Fruit fly (Drosophila melanogaster): ENCODE data around the gene Glt.
A peak's percentile ranks its signal among the peaks of the same experiment; 100 is the strongest.

Glt gene

dm6 chr2L:8672278-8672748 is at the start of gene Glt:
Glt (plus strand) TSS chr2L:8672698.
- no peak for TF ChIP-seq Sox15 (GFP tag; optimal IDR thresholded peaks at IDR 0.05)
- TF ChIP-seq Sox14 (GFP tag; optimal IDR thresholded peaks at IDR 0.05) = peak; percentile 6
- no peak for TF ChIP-seq CG6276 (GFP tag; optimal IDR thresholded peaks at IDR 0.05)
- TF ChIP-seq Sox102F (GFP tag; optimal IDR thresholded peaks at IDR 0.05) = peak; percentile 70
- peak; percentile 15 for TF ChIP-seq pdm3 (GFP tag; optimal IDR thresholded peaks at IDR 0.05)
- no peak for TF ChIP-seq CG34406 (GFP tag; optimal IDR thresholded peaks at IDR 0.05)
- TF ChIP-seq CG8632 (GFP tag; optimal IDR thresholded peaks at IDR 0.05) = peak; percentile 32
- TF ChIP-seq CG10631 (GFP tag; optimal IDR thresholded peaks at IDR 0.05) = no peak
- TF ChIP-seq Eip75B (GFP tag; optimal IDR thresholded peaks at IDR 0.05) = peak; percentile 34
- no peak for TF ChIP-seq CG6792 (GFP tag; optimal IDR thresholded peaks at IDR 0.05)
- peak; percentile 16 for TF ChIP-seq net (GFP tag; optimal IDR thresholded peaks at IDR 0.05)
- TF ChIP-seq Met (GFP tag; optimal IDR thresholded peaks at IDR 0.05) = peak; percentile 56
- TF ChIP-seq Hr4 (GFP tag; optimal IDR thresholded peaks at IDR 0.05) = peak; percentile 11
- TF ChIP-seq Hr39 (GFP tag; optimal IDR thresholded peaks at IDR 0.05) = peak; percentile 41
- TF ChIP-seq esn (GFP tag; optimal IDR thresholded peaks at IDR 0.05) = no peak
- peak; percentile 5 for TF ChIP-seq CG6808 (GFP tag; optimal IDR thresholded peaks at IDR 0.05)
- peak; percentile 32 for TF ChIP-seq achi (GFP tag; optimal IDR thresholded peaks at IDR 0.05)
- TF ChIP-seq Smox (GFP tag; optimal IDR thresholded peaks at IDR 0.05) = peak; percentile 42
- peak; percentile 95 for TF ChIP-seq svp (GFP tag)
- no peak for TF ChIP-seq fd59A (GFP tag; optimal IDR thresholded peaks at IDR 0.05)
- TF ChIP-seq acj6 (GFP tag; optimal IDR thresholded peaks at IDR 0.05) = peak; percentile 32
- TF ChIP-seq Ets21C (GFP tag; optimal IDR thresholded peaks at IDR 0.05) = no peak
- peak; percentile 19 for TF ChIP-seq lz (GFP tag; optimal IDR thresholded peaks at IDR 0.05)
- peak; percentile 21 for TF ChIP-seq topi (GFP tag; optimal IDR thresholded peaks at IDR 0.05)
- TF ChIP-seq fd85E (GFP tag; optimal IDR thresholded peaks at IDR 0.05) = no peak
- no peak for TF ChIP-seq Ets96B (tag; optimal IDR thresholded peaks at IDR 0.05)
- no peak for TF ChIP-seq CG3919 (GFP tag; optimal IDR thresholded peaks at IDR 0.05)
- TF ChIP-seq spab (GFP tag; optimal IDR thresholded peaks at IDR 0.05) = no peak
- TF ChIP-seq CG4318 (GFP tag; optimal IDR thresholded peaks at IDR 0.05) = peak; percentile 12

- TF ChIP-seq CG6276 (GFP tag; optimal IDR thresholded peaks at IDR 0.05) = peak; percentile 15
- TF ChIP-seq salr (GFP tag; optimal IDR thresholded peaks at IDR 0.05) = no peak
- peak; percentile 13 for TF ChIP-seq Sox14 (GFP tag; optimal IDR thresholded peaks at IDR 0.05)
- TF ChIP-seq Blimp-1 (GFP tag; optimal IDR thresholded peaks at IDR 0.05) = no peak
- no peak for TF ChIP-seq CG11902 (GFP tag; optimal IDR thresholded peaks at IDR 0.05)
- TF ChIP-seq CG8319 (GFP tag; optimal IDR thresholded peaks at IDR 0.05) = no peak
- peak; percentile 8 for TF ChIP-seq spab (GFP tag; optimal IDR thresholded peaks at IDR 0.05)
- no peak for TF ChIP-seq Lpt (GFP tag; optimal IDR thresholded peaks at IDR 0.05)
- peak; percentile 37 for TF ChIP-seq CG8632 (GFP tag; optimal IDR thresholded peaks at IDR 0.05)
- no peak; the same call in 2 of the 3 replicates for TF ChIP-seq eg (GFP tag; IDR thresholded peaks at IDR 0.05)
- no peak for TF ChIP-seq CG7368 (GFP tag; optimal IDR thresholded peaks at IDR 0.05)
- no peak for TF ChIP-seq fkh (GFP tag; optimal IDR thresholded peaks at IDR 0.05)
- no peak for TF ChIP-seq Ets96B (tag; optimal IDR thresholded peaks at IDR 0.05)
- peak; percentile 5 for TF ChIP-seq cyc (GFP tag; optimal IDR thresholded peaks at IDR 0.05)
- TF ChIP-seq CG32006 (GFP tag; optimal IDR thresholded peaks at IDR 0.05) = peak; percentile 35
- no peak for TF ChIP-seq esn (GFP tag; optimal IDR thresholded peaks at IDR 0.05)
- peak; percentile 14 for TF ChIP-seq CG4318 (GFP tag; optimal IDR thresholded peaks at IDR 0.05)
- no peak for TF ChIP-seq Eip78C (GFP tag)
- TF ChIP-seq Hr38 (GFP tag; optimal IDR thresholded peaks at IDR 0.05) = no peak
- TF ChIP-seq CG10631 (GFP tag; optimal IDR thresholded peaks at IDR 0.05) = peak; percentile 5
- TF ChIP-seq Eip75B (GFP tag; optimal IDR thresholded peaks at IDR 0.05) = peak; percentile 5
- no peak for TF ChIP-seq CG16779 (tag; optimal IDR thresholded peaks at IDR 0.05)
- TF ChIP-seq dsx (GFP tag; optimal IDR thresholded peaks at IDR 0.05; ENCODE audit: poor library complexity, severe bottlenecking) = no peak
- peak; percentile 14 for TF ChIP-seq pdm3 (GFP tag; optimal IDR thresholded peaks at IDR 0.05)
- peak; percentile 16 for TF ChIP-seq acj6 (GFP tag; optimal IDR thresholded peaks at IDR 0.05)
- no peak for TF ChIP-seq dac (GFP tag; optimal IDR thresholded peaks at IDR 0.05)
- no peak; the same call in 1 of the 2 replicates for TF ChIP-seq CG15336 (GFP tag; IDR thresholded peaks at IDR 0.05)
- no peak for TF ChIP-seq CG6854 (GFP tag; optimal IDR thresholded peaks at IDR 0.05)
- 0 out of 3 replicates have a peak, but pooled peaks have one; percentile 23 for TF ChIP-seq CG8119 (GFP tag; IDR thresholded peaks at IDR 0.05)
- peak; percentile 53; the same call in 1 of the 3 replicates for TF ChIP-seq CG6163 (GFP tag; IDR thresholded peaks at IDR 0.05)
- no peak for TF ChIP-seq CG1621 (tag; optimal IDR thresholded peaks at IDR 0.05)
Observed at dm6 chr2L:8633671-8634391, 38.7 kb upstream of the Glt start.

All from whole organism, prepupa.